Worm (Caenorhabditis elegans) whole organism, L1 larva: ENCODE measurements around the gene smc-6.
A peak's percentile ranks its signal among the peaks of the same experiment; 100 is the strongest.

Source experiments
- C16A3.4 ChIP-seq: fragments of 150-350 bp; optimal IDR thresholded peaks from 2 replicates; lab custom pipeline; 2014; ENCODE audit warnings: missing biosample characterization, missing genetic modification characterization
- Y116A8C.19 ChIP-seq: sonication (generic microtip); optimal IDR thresholded peaks from 2 replicates; lab custom pipeline; 2016; ENCODE audit warnings: missing compliant biosample characterization, missing genetic modification characterization, borderline replicate concordance
- aha-1 ChIP-seq: fragments of 150-350 bp; optimal IDR thresholded peaks from 2 replicates; lab custom pipeline; 2014; ENCODE audit warnings: missing biosample characterization, missing genetic modification characterization
- alr-1 ChIP-seq: fragments of 200-800 bp; sonication (Bioruptor generic); optimal IDR thresholded peaks from 2 replicates; lab custom pipeline; 2018; ENCODE audit warnings: borderline replicate concordance, mild to moderate bottlenecking, missing genetic modification characterization, missing compliant biosample characterization
- ama-1 ChIP-seq: fragments of 150-350 bp; optimal IDR thresholded peaks from 2 replicates; lab custom pipeline; 2014
- ceh-8 ChIP-seq: fragments of 200-800 bp; sonication (Bioruptor generic); optimal IDR thresholded peaks from 2 replicates; lab custom pipeline; 2018; ENCODE audit warnings: mild to moderate bottlenecking, missing genetic modification characterization, moderate library complexity, missing compliant biosample characterization
- ceh-82 ChIP-seq, 3 experiments: fragments of 150-350 bp in 1 of 3; sonication (generic microtip) in 2 of 3; optimal IDR thresholded peaks; 2 replicates each; lab custom pipeline; 2014 to 2017; ENCODE audit warnings: missing biosample characterization in 3 of 3, missing genetic modification characterization in 3 of 3
- ceh-88 ChIP-seq: fragments of 200-800 bp; sonication (Bioruptor generic); IDR thresholded peaks from 2 replicates; pipeline ENCODE4 v1.3.6; 2022; ENCODE audit warnings: missing genetic modification characterization, missing compliant biosample characterization
- ces-1 ChIP-seq: fragments of 150-350 bp; optimal IDR thresholded peaks from 2 replicates; lab custom pipeline; 2014; ENCODE audit warnings: missing biosample characterization, missing genetic modification reagents, missing genetic modification characterization
- dsc-1 ChIP-seq: sonication (generic microtip); optimal IDR thresholded peaks from 2 replicates; lab custom pipeline; 2016; ENCODE audit warnings: mild to moderate bottlenecking, missing genetic modification characterization, missing compliant biosample characterization
- egl-13 ChIP-seq: sonication (generic microtip); optimal IDR thresholded peaks from 2 replicates; lab custom pipeline; 2016; ENCODE audit warnings: missing genotype, missing genetic modification reagents, missing genetic modification characterization, missing compliant biosample characterization
- egl-27 ChIP-seq, 2 experiments: fragments of 150-350 bp in 1 of 2; sonication (generic microtip); optimal IDR thresholded peaks; 3 replicates each; lab custom pipeline; 2017 to 2018; ENCODE audit warnings: missing biosample characterization in 2 of 2, missing genetic modification characterization in 2 of 2, missing genetic modification reagents in 2 of 2
- elt-2 ChIP-seq: sonication (generic microtip); optimal IDR thresholded peaks from 2 replicates; lab custom pipeline; 2016; ENCODE audit warnings: missing genetic modification characterization, mild to moderate bottlenecking, inconsistent platforms, missing compliant biosample characterization, missing genetic modification reagents
- elt-3 ChIP-seq, 6 experiments: fragments of 150-350 bp in 1 of 6; sonication (generic microtip); optimal IDR thresholded peaks; 2 replicates each; lab custom pipeline; 2017 to 2018; ENCODE audit warnings: missing biosample characterization in 6 of 6, missing genetic modification characterization in 6 of 6, inconsistent platforms in 1 of 6
- fkh-10 ChIP-seq: sonication (generic microtip); optimal IDR thresholded peaks from 2 replicates; lab custom pipeline; 2017; ENCODE audit warnings: missing biosample characterization, missing genetic modification reagents, missing genetic modification characterization
- fkh-8 ChIP-seq: sonication (generic microtip); optimal IDR thresholded peaks from 2 replicates; lab custom pipeline; 2016; ENCODE audit warnings: mild to moderate bottlenecking, missing genetic modification characterization, missing compliant biosample characterization
- fos-1 ChIP-seq: fragments of 150-350 bp; optimal IDR thresholded peaks from 2 replicates; lab custom pipeline; 2014; ENCODE audit warnings: missing biosample characterization, missing genetic modification characterization
- hlh-4 ChIP-seq: sonication (generic microtip); optimal IDR thresholded peaks from 2 replicates; lab custom pipeline; 2016; ENCODE audit warnings: mild to moderate bottlenecking, missing genetic modification characterization, missing compliant biosample characterization
- hpl-2 ChIP-seq: fragments of 150-350 bp; optimal IDR thresholded peaks from 2 replicates; lab custom pipeline; 2014; ENCODE audit warnings: missing biosample characterization, missing genetic modification reagents, missing genetic modification characterization
- isw-1 ChIP-seq: fragments of 200-800 bp; sonication (Bioruptor generic); IDR thresholded peaks from 2 replicates; pipeline ENCODE4 v1.3.6; 2022; ENCODE audit warnings: missing genetic modification characterization, missing compliant biosample characterization
- lin-13 ChIP-seq: fragments of 150-350 bp; optimal IDR thresholded peaks from 2 replicates; lab custom pipeline; 2014; ENCODE audit warnings: missing biosample characterization, missing genetic modification reagents, missing genetic modification characterization
- lin-14 ChIP-seq: fragments of 200-800 bp; sonication (Bioruptor generic); optimal IDR thresholded peaks from 2 replicates; lab custom pipeline; 2018; ENCODE audit warnings: mild to moderate bottlenecking, missing genetic modification characterization, moderate library complexity, missing compliant biosample characterization
- lin-15B ChIP-seq: fragments of 150-350 bp; sonication (generic microtip); optimal IDR thresholded peaks from 3 replicates; lab custom pipeline; 2014; ENCODE audit warnings: missing biosample characterization, missing genetic modification characterization
- lin-39 ChIP-seq: fragments of 150-350 bp; optimal IDR thresholded peaks from 2 replicates; lab custom pipeline; 2014; ENCODE audit warnings: missing biosample characterization, missing genetic modification reagents, missing genetic modification characterization
- mab-9 ChIP-seq: fragments of 200-800 bp; sonication (Bioruptor generic); IDR thresholded peaks from 2 replicates; pipeline ENCODE4 v1.3.6; 2022; ENCODE audit warnings: missing genetic modification reagents, missing genetic modification characterization, missing compliant biosample characterization
- mdl-1 ChIP-seq, 2 experiments: fragments of 150-350 bp; optimal IDR thresholded peaks; 2 replicates each; lab custom pipeline; 2014 to 2017; ENCODE audit warnings: missing biosample characterization in 2 of 2, missing genetic modification characterization in 2 of 2, inconsistent platforms in 1 of 2
- mef-2 ChIP-seq: fragments of 150-350 bp; optimal IDR thresholded peaks from 2 replicates; lab custom pipeline; 2014; ENCODE audit warnings: missing biosample characterization, missing genetic modification characterization
- mep-1 ChIP-seq: fragments of 150-350 bp; optimal IDR thresholded peaks from 2 replicates; lab custom pipeline; 2014; ENCODE audit warnings: missing biosample characterization, missing genetic modification characterization
- nhr-11 ChIP-seq: fragments of 150-350 bp; optimal IDR thresholded peaks from 2 replicates; lab custom pipeline; 2014; ENCODE audit warnings: missing biosample characterization, missing genetic modification characterization
- nhr-12 ChIP-seq: sonication (generic microtip); optimal IDR thresholded peaks from 2 replicates; lab custom pipeline; 2017; ENCODE audit warnings: missing biosample characterization, missing genetic modification characterization
- nhr-19 ChIP-seq: fragments of 200-800 bp; sonication (Bioruptor generic); conservative IDR thresholded peaks from 2 replicates; pipeline ENCODE4 v1.3.6; 2022; ENCODE audit warnings: missing genetic modification characterization, missing compliant biosample characterization
- nhr-237 ChIP-seq: fragments of 150-350 bp; optimal IDR thresholded peaks from 2 replicates; lab custom pipeline; 2014; ENCODE audit warnings: missing biosample characterization, missing genetic modification characterization
- nhr-28 ChIP-seq: fragments of 150-350 bp; optimal IDR thresholded peaks from 2 replicates; lab custom pipeline; 2014; ENCODE audit warnings: missing biosample characterization, missing genetic modification characterization
- nhr-47 ChIP-seq: sonication (generic microtip); optimal IDR thresholded peaks from 2 replicates; lab custom pipeline; 2016; ENCODE audit warnings: mild to moderate bottlenecking, missing genetic modification characterization, moderate library complexity, missing compliant biosample characterization
- nhr-76 ChIP-seq: sonication (generic microtip); optimal IDR thresholded peaks from 2 replicates; lab custom pipeline; 2017; ENCODE audit warnings: missing biosample characterization, missing genetic modification characterization
- nhr-77 ChIP-seq: fragments of 150-350 bp; optimal IDR thresholded peaks from 2 replicates; lab custom pipeline; 2014; ENCODE audit warnings: missing biosample characterization, missing genetic modification characterization
- nhr-90 ChIP-seq: sonication (generic microtip); optimal IDR thresholded peaks from 2 replicates; lab custom pipeline; 2016; ENCODE audit warnings: mild to moderate bottlenecking, missing genetic modification characterization, missing compliant biosample characterization; ENCODE audit not compliant: poor library complexity
- pqm-1 ChIP-seq: sonication (generic microtip); optimal IDR thresholded peaks from 3 replicates; lab custom pipeline; 2017; ENCODE audit warnings: missing biosample characterization, missing genetic modification characterization
- rnt-1 ChIP-seq: sonication (generic microtip); optimal IDR thresholded peaks from 2 replicates; lab custom pipeline; 2016; ENCODE audit warnings: mild to moderate bottlenecking, missing genetic modification characterization, moderate library complexity, missing compliant biosample characterization
- snpc-4 ChIP-seq: fragments of 150-350 bp; optimal IDR thresholded peaks from 2 replicates; lab custom pipeline; 2014; ENCODE audit warnings: missing biosample characterization, missing genetic modification characterization
- sptf-1 ChIP-seq: fragments of 150-350 bp; optimal IDR thresholded peaks from 2 replicates; lab custom pipeline; 2014; ENCODE audit warnings: missing biosample characterization, missing genetic modification characterization
- sup-37 ChIP-seq: fragments of 200-800 bp; sonication (Bioruptor generic); optimal IDR thresholded peaks from 2 replicates; lab custom pipeline; 2018; ENCODE audit warnings: mild to moderate bottlenecking, missing genetic modification characterization, missing compliant biosample characterization
- tlp-1 ChIP-seq: fragments of 150-350 bp; optimal IDR thresholded peaks from 2 replicates; lab custom pipeline; 2014; ENCODE audit warnings: missing biosample characterization, missing genetic modification characterization
- unc-130 ChIP-seq: fragments of 150-350 bp; optimal IDR thresholded peaks from 2 replicates; lab custom pipeline; 2017; ENCODE audit warnings: missing biosample characterization, missing genetic modification characterization, inconsistent platforms
- unc-30 ChIP-seq: sonication (generic microtip); optimal IDR thresholded peaks from 2 replicates; lab custom pipeline; 2017; ENCODE audit warnings: missing biosample characterization, missing genetic modification characterization
- unc-62 ChIP-seq: fragments of 150-350 bp; optimal IDR thresholded peaks from 2 replicates; lab custom pipeline; 2014; ENCODE audit warnings: missing biosample characterization, missing genetic modification reagents, missing genetic modification characterization
- unc-86 ChIP-seq: sonication (generic microtip); optimal IDR thresholded peaks from 2 replicates; lab custom pipeline; 2016; ENCODE audit warnings: missing genetic modification characterization, missing compliant biosample characterization
- unc-98 ChIP-seq: fragments of 200-800 bp; sonication (Bioruptor generic); IDR thresholded peaks from 2 replicates; pipeline ENCODE4 v1.3.6; 2022; ENCODE audit warnings: missing genetic modification characterization, missing compliant biosample characterization
- vab-15 ChIP-seq: sonication (generic microtip); optimal IDR thresholded peaks from 2 replicates; lab custom pipeline; 2017; ENCODE audit warnings: missing genotype, mild to moderate bottlenecking, missing genetic modification characterization, missing compliant biosample characterization
- xbp-1 ChIP-seq: sonication (generic microtip); optimal IDR thresholded peaks from 2 replicates; lab custom pipeline; 2016; ENCODE audit warnings: missing genetic modification characterization, missing compliant biosample characterization
- zag-1 ChIP-seq: fragments of 150-350 bp; optimal IDR thresholded peaks from 2 replicates; lab custom pipeline; 2014; ENCODE audit warnings: missing biosample characterization, missing genetic modification characterization
- ztf-11 ChIP-seq, 2 experiments: sonication (generic microtip); optimal IDR thresholded peaks; 2 replicates each; lab custom pipeline; 2016 to 2017; ENCODE audit warnings: missing genetic modification characterization in 2 of 2, missing biosample characterization in 1 of 2, missing compliant biosample characterization in 1 of 2
- ztf-4 ChIP-seq: fragments of 150-350 bp; optimal IDR thresholded peaks from 2 replicates; lab custom pipeline; 2014; ENCODE audit warnings: missing biosample characterization, missing genetic modification characterization

Gene smc-6

ce11 chrII:11619895-11620439 lies 41.5 kb downstream of the smc-6 start (continued):
- TF ChIP-seq unc-30 (tag; lab: Kevin White, UChicago) (no peak), ceh-88 (GFP tag; lab: Robert Waterston, UW) (0 out of 2 replicates have a peak, but pooled peaks have one; percentile 23), nhr-11 (tag; lab: Kevin White, UChicago) (no peak), unc-98 (GFP tag; lab: Robert Waterston, UW) (no peak), sptf-1 (tag; lab: Kevin White, UChicago) (no peak), ama-1 (lab: Kevin White, UChicago) (no peak), elt-2 (tag; lab: Kevin White, UChicago) (no peak), nhr-12 (no peak), isw-1 (GFP tag; lab: Robert Waterston, UW) (peak; percentile 11; the same call in 1 of the 2 replicates), lin-13 (GFP tag; lab: Kevin White, UChicago) (peak; percentile 36), C16A3.4 (tag; lab: Kevin White, UChicago) (peak; percentile 49), ces-1 (GFP tag; lab: Kevin White, UChicago) (no peak), dsc-1 (tag; lab: Kevin White, UChicago) (peak; percentile 16), lin-39 (no peak), nhr-76 (tag; lab: Kevin White, UChicago) (no peak), ztf-11 (tag; optimal IDR thresholded peaks at IDR 0.05; lab: Kevin White, UChicago) (peak in 1 of 2 experiments; percentile 15), mef-2 (tag; lab: Kevin White, UChicago) (no peak), fkh-10 (GFP tag; lab: Kevin White, UChicago) (no peak), sup-37 (GFP tag; lab: Kevin White, UChicago) (no peak), snpc-4 (tag; lab: Kevin White, UChicago) (peak; percentile 56), unc-86 (peak; percentile 29), unc-62 (GFP tag; lab: Kevin White, UChicago) (no peak), pqm-1 (tag; lab: Kevin White, UChicago) (no peak), elt-3 (tag; optimal IDR thresholded peaks at IDR 0.05; lab: Kevin White, UChicago) (peak in 2 of 6 experiments; percentile 8 to 52), unc-130 (tag; lab: Kevin White, UChicago) (peak; percentile 29), mdl-1 (tag; optimal IDR thresholded peaks at IDR 0.05; lab: Kevin White, UChicago) (peak in 1 of 2 experiments; percentile 69), nhr-77 (tag; lab: Kevin White, UChicago) (peak; percentile 65), egl-27 (tag; optimal IDR thresholded peaks at IDR 0.05; lab: Kevin White, UChicago) (peak in 1 of 2 experiments; percentile 60), zag-1 (tag; lab: Kevin White, UChicago) (no peak), alr-1 (tag; lab: Kevin White, UChicago) (no peak), mab-9 (0 out of 2 replicates have a peak, but pooled peaks have one; percentile 54), nhr-47 (tag; lab: Kevin White, UChicago) (peak; percentile 66), vab-15 (tag; lab: Kevin White, UChicago) (no peak), xbp-1 (peak; percentile 58), ztf-4 (tag; lab: Kevin White, UChicago) (no peak), nhr-237 (no peak), hpl-2 (GFP tag; lab: Kevin White, UChicago) (no peak), tlp-1 (tag; lab: Kevin White, UChicago) (no peak), ceh-8 (GFP tag; lab: Kevin White, UChicago) (no peak), hlh-4 (tag; lab: Kevin White, UChicago) (no peak), Y116A8C.19 (tag; lab: Kevin White, UChicago) (no peak), nhr-28 (tag; lab: Kevin White, UChicago) (no peak), rnt-1 (tag; lab: Kevin White, UChicago) (peak; percentile 63), nhr-19 (peak; percentile 56), nhr-90 (tag; lab: Kevin White, UChicago) (peak; percentile 30), ceh-82 (tag; optimal IDR thresholded peaks at IDR 0.05; lab: Kevin White, UChicago) (peak; percentile 39 to 58 (median 41)), lin-14 (peak; percentile 98), mep-1 (peak; percentile 71), lin-15B (tag; lab: Kevin White, UChicago) (peak; percentile 42), aha-1 (no peak), fkh-8 (tag; lab: Kevin White, UChicago) (peak; percentile 49), fos-1 (no peak), egl-13 (tag; lab: Kevin White, UChicago) (no peak)
